Fruit fly (Drosophila melanogaster) whole organism, embryonic: Measurements from ENCODE around the gene CG17329.

Source experiments
- Abd-B ChIP-seq: fragments of 200-800 bp; sonication (Bioruptor generic); optimal IDR thresholded peaks from 2 replicates; lab custom pipeline; 2018; ENCODE audit warnings: missing biosample characterization, mild to moderate bottlenecking, missing genetic modification characterization, moderate library complexity
- Atf-2 ChIP-seq: fragments of 200-800 bp; sonication (Bioruptor generic); optimal IDR thresholded peaks from 2 replicates; lab custom pipeline; 2016; ENCODE audit warnings: missing biosample characterization, missing genetic modification characterization
- Atf3 ChIP-seq: fragments of 200-800 bp; sonication (Bioruptor generic); optimal IDR thresholded peaks from 3 replicates; lab custom pipeline; 2016; ENCODE audit warnings: missing biosample characterization, missing genetic modification characterization
- CG10209 ChIP-seq: fragments of 200-800 bp; sonication (Bioruptor generic); optimal IDR thresholded peaks from 3 replicates; lab custom pipeline; 2017; ENCODE audit warnings: missing biosample characterization, mild to moderate bottlenecking, missing genetic modification characterization, missing genetic modification reagents
- CG10543 ChIP-seq: fragments of 200-800 bp; sonication (Bioruptor generic); optimal IDR thresholded peaks from 3 replicates; lab custom pipeline; 2017; ENCODE audit warnings: missing biosample characterization, mild to moderate bottlenecking, missing genetic modification characterization, moderate library complexity
- CG10959 ChIP-seq: fragments of 200-800 bp; sonication (Bioruptor generic); IDR thresholded peaks from 2 replicates; pipeline ENCODE4 v1.3.6; 2022; ENCODE audit warnings: missing biosample characterization, missing genetic modification characterization
- CG12299 ChIP-seq: fragments of 200-800 bp; sonication (Bioruptor generic); optimal IDR thresholded peaks from 2 replicates; lab custom pipeline; 2018; ENCODE audit warnings: missing biosample characterization, mild to moderate bottlenecking, missing genetic modification characterization
- CG13775 ChIP-seq: fragments of 200-800 bp; sonication (Bioruptor generic); optimal IDR thresholded peaks from 3 replicates; lab custom pipeline; 2017; ENCODE audit warnings: missing biosample characterization, mild to moderate bottlenecking, missing genetic modification characterization
- CG14965 ChIP-seq: fragments of 200-800 bp; sonication (Bioruptor generic); optimal IDR thresholded peaks from 2 replicates; lab custom pipeline; 2016; ENCODE audit warnings: missing biosample characterization, missing genetic modification characterization, borderline replicate concordance
- CG15269 ChIP-seq: fragments of 200-800 bp; sonication (Bioruptor generic); optimal IDR thresholded peaks from 2 replicates; lab custom pipeline; 2018; ENCODE audit warnings: missing biosample characterization, mild to moderate bottlenecking, missing genetic modification characterization, moderate library complexity
- CG1603 ChIP-seq: fragments of 200-800 bp; sonication (Bioruptor generic); optimal IDR thresholded peaks from 2 replicates; lab custom pipeline; 2019; ENCODE audit warnings: missing biosample characterization, mild to moderate bottlenecking, missing genetic modification characterization, moderate library complexity
- CG17186 ChIP-seq: fragments of 200-800 bp; sonication (Bioruptor generic); optimal IDR thresholded peaks from 3 replicates; lab custom pipeline; 2017; ENCODE audit warnings: missing biosample characterization, missing genetic modification reagents, missing genetic modification characterization
- CG17912 ChIP-seq: fragments of 200-800 bp; sonication (Bioruptor generic); optimal IDR thresholded peaks from 2 replicates; lab custom pipeline; 2018; ENCODE audit warnings: missing biosample characterization, mild to moderate bottlenecking, missing genetic modification characterization
- CG18262 ChIP-seq: fragments of 200-800 bp; optimal IDR thresholded peaks from 3 replicates; lab custom pipeline; 2019; ENCODE audit warnings: missing biosample characterization, mild to moderate bottlenecking, missing genetic modification characterization, moderate library complexity
- CG1832 ChIP-seq: fragments of 200-800 bp; sonication (Bioruptor generic); optimal IDR thresholded peaks from 2 replicates; lab custom pipeline; 2017; ENCODE audit warnings: missing biosample characterization, mild to moderate bottlenecking, missing genetic modification characterization, inconsistent platforms
- CG3847 ChIP-seq: fragments of 200-800 bp; sonication (Bioruptor generic); IDR thresholded peaks from 2 replicates; pipeline ENCODE4 v1.3.6; 2022; ENCODE audit warnings: missing biosample characterization, missing genetic modification characterization
- CG4707 ChIP-seq: fragments of 200-800 bp; sonication (Bioruptor generic); optimal IDR thresholded peaks from 2 replicates; lab custom pipeline; 2018; ENCODE audit warnings: missing biosample characterization, mild to moderate bottlenecking, missing genetic modification characterization, moderate library complexity
- CG6791 ChIP-seq: fragments of 200-800 bp; sonication (Bioruptor generic); IDR thresholded peaks from 3 replicates; pipeline ENCODE4 v1.3.6; 2022; ENCODE audit warnings: missing biosample characterization, missing genetic modification characterization; ENCODE audit not compliant: partially characterized antibody
- CG8290 ChIP-seq, 3 experiments: fragments of 200-800 bp; sonication (Bioruptor generic); optimal IDR thresholded peaks; 2 replicates each; lab custom pipeline; 2016 to 2019; ENCODE audit warnings: missing biosample characterization in 3 of 3, missing genetic modification characterization in 3 of 3, mild to moderate bottlenecking in 2 of 3, moderate library complexity in 1 of 3
- Dbx ChIP-seq: fragments of 200-800 bp; sonication (Bioruptor generic); IDR thresholded peaks from 3 replicates; pipeline ENCODE4 v1.3.6; 2022; ENCODE audit warnings: missing biosample characterization, missing genetic modification characterization
- Dll ChIP-seq: fragments of 200-800 bp; sonication (Bioruptor generic); IDR thresholded peaks from 4 replicates; pipeline ENCODE4 v1.3.6; 2022; ENCODE audit warnings: missing biosample characterization, missing genetic modification characterization; ENCODE audit not compliant: partially characterized antibody
- Drgx ChIP-seq: fragments of 200-800 bp; sonication (Bioruptor generic); IDR thresholded peaks from 2 replicates; pipeline ENCODE4 v1.3.6; 2022; ENCODE audit warnings: missing biosample characterization, missing genetic modification characterization
- Ets65A ChIP-seq: fragments of 200-800 bp; sonication (Bioruptor generic); peaks from one replicate; lab custom pipeline; 2016; ENCODE audit warnings: missing biosample characterization, missing genetic modification characterization
- H2.0 ChIP-seq: fragments of 200-800 bp; sonication (Bioruptor generic); IDR thresholded peaks from 2 replicates; pipeline ENCODE4 v1.3.6; 2022; ENCODE audit warnings: missing biosample characterization, missing genetic modification characterization
- Jarid2 ChIP-seq: fragments of 200-800 bp; sonication (Bioruptor generic); optimal IDR thresholded peaks from 3 replicates; lab custom pipeline; 2017; ENCODE audit warnings: mild to moderate bottlenecking, missing biosample characterization, missing genetic modification reagents, missing genetic modification characterization
- Myb ChIP-seq: fragments of 200-800 bp; sonication (Bioruptor generic); optimal IDR thresholded peaks from 2 replicates; lab custom pipeline; 2016; ENCODE audit warnings: missing biosample characterization, missing genetic modification characterization
- NK7.1 ChIP-seq: fragments of 200-800 bp; sonication (Bioruptor generic); optimal IDR thresholded peaks from 3 replicates; lab custom pipeline; 2016; ENCODE audit warnings: missing biosample characterization, missing genetic modification characterization
- Sin3A ChIP-seq: fragments of >200 bp; optimal IDR thresholded peaks from 2 replicates; lab custom pipeline; 2018
- Ssrp ChIP-seq: fragments of 200-800 bp; sonication (Bioruptor generic); optimal IDR thresholded peaks from 2 replicates; lab custom pipeline; 2018; ENCODE audit warnings: missing biosample characterization, mild to moderate bottlenecking, missing genetic modification characterization, moderate library complexity
- Usf ChIP-seq: fragments of 200-800 bp; sonication (Bioruptor generic); optimal IDR thresholded peaks from 2 replicates; lab custom pipeline; 2017; ENCODE audit warnings: missing genotype, missing biosample characterization, missing genetic modification characterization
- bab2 ChIP-seq: fragments of 200-800 bp; sonication (Bioruptor generic); optimal IDR thresholded peaks from 2 replicates; lab custom pipeline; 2016; ENCODE audit warnings: missing biosample characterization, missing genetic modification characterization
- bigmax ChIP-seq: fragments of 200-800 bp; sonication (Bioruptor generic); optimal IDR thresholded peaks from 2 replicates; lab custom pipeline; 2018; ENCODE audit warnings: missing biosample characterization, mild to moderate bottlenecking, missing genetic modification characterization
- cad ChIP-seq: fragments of >200 bp; optimal IDR thresholded peaks from 2 replicates; lab custom pipeline; 2017; ENCODE audit warnings: missing biosample characterization, missing genetic modification characterization
- emc ChIP-seq: fragments of 200-800 bp; sonication (Bioruptor generic); optimal IDR thresholded peaks from 2 replicates; lab custom pipeline; 2016; ENCODE audit warnings: missing biosample characterization, missing genetic modification characterization
- ewg ChIP-seq: fragments of 200-800 bp; sonication (Bioruptor generic); optimal IDR thresholded peaks from 3 replicates; lab custom pipeline; 2017; ENCODE audit warnings: mild to moderate bottlenecking, missing biosample characterization, missing genetic modification reagents, missing genetic modification characterization
- gro ChIP-seq: fragments of 200-800 bp; sonication (Bioruptor generic); optimal IDR thresholded peaks from 2 replicates; lab custom pipeline; 2016; ENCODE audit warnings: missing biosample characterization, missing genetic modification characterization
- gsb ChIP-seq: fragments of 200-800 bp; sonication (Bioruptor generic); IDR thresholded peaks from 2 replicates; pipeline ENCODE4 v1.3.6; 2022; ENCODE audit warnings: missing biosample characterization, missing genetic modification characterization
- kay ChIP-seq: fragments of 200-800 bp; sonication (Bioruptor generic); optimal IDR thresholded peaks from 2 replicates; lab custom pipeline; 2016; ENCODE audit warnings: missing biosample characterization, missing genetic modification characterization
- pnt ChIP-seq: fragments of 200-800 bp; sonication (Bioruptor generic); optimal IDR thresholded peaks from 3 replicates; lab custom pipeline; 2016; ENCODE audit warnings: missing biosample characterization, missing genetic modification characterization
- scrt ChIP-seq: fragments of 200-800 bp; sonication (Bioruptor generic); optimal IDR thresholded peaks from 2 replicates; lab custom pipeline; 2018; ENCODE audit warnings: missing biosample characterization, mild to moderate bottlenecking, missing genetic modification characterization, moderate library complexity
- shn ChIP-seq: fragments of 200-800 bp; sonication (Bioruptor generic); optimal IDR thresholded peaks from 3 replicates; lab custom pipeline; 2016; ENCODE audit warnings: missing biosample characterization, missing genetic modification characterization
- so ChIP-seq: fragments of 200-800 bp; sonication (Bioruptor generic); IDR thresholded peaks from 3 replicates; pipeline ENCODE4 v1.3.6; 2022; ENCODE audit warnings: missing biosample characterization, missing genetic modification characterization
- sqz ChIP-seq: fragments of 200-800 bp; sonication (Bioruptor generic); optimal IDR thresholded peaks from 3 replicates; lab custom pipeline; 2018; ENCODE audit warnings: missing biosample characterization, mild to moderate bottlenecking, missing genetic modification characterization
- tap ChIP-seq: fragments of 200-800 bp; optimal IDR thresholded peaks from 3 replicates; lab custom pipeline; 2019; ENCODE audit warnings: missing biosample characterization, mild to moderate bottlenecking, missing genetic modification characterization, moderate library complexity
- tgo ChIP-seq: fragments of 200-800 bp; sonication (Bioruptor generic); IDR thresholded peaks from 3 replicates; pipeline ENCODE4 v1.3.6; 2022; ENCODE audit warnings: missing biosample characterization, missing genetic modification characterization
- tll ChIP-seq, 2 experiments: fragments of 200-800 bp in 1 of 2; fragments of >200 bp in 1 of 2; sonication (Bioruptor generic) in 1 of 2; optimal IDR thresholded peaks; 2 replicates each; lab custom pipeline; 2017 to 2019; ENCODE audit warnings: missing biosample characterization in 2 of 2, missing genetic modification characterization in 2 of 2, mild to moderate bottlenecking in 1 of 2, moderate library complexity in 1 of 2
- wdn ChIP-seq: fragments of 200-800 bp; sonication (Bioruptor generic); IDR thresholded peaks from 2 replicates; pipeline ENCODE4 v1.3.6; 2022; ENCODE audit warnings: missing biosample characterization, missing genetic modification characterization
- yki ChIP-seq: fragments of >200 bp; optimal IDR thresholded peaks from 3 replicates; lab custom pipeline; 2018
- zfh2 ChIP-seq: fragments of 200-800 bp; sonication (Bioruptor generic); optimal IDR thresholded peaks from 2 replicates; lab custom pipeline; 2016; ENCODE audit warnings: missing biosample characterization, missing genetic modification characterization

The CG17329 gene

DNA sequence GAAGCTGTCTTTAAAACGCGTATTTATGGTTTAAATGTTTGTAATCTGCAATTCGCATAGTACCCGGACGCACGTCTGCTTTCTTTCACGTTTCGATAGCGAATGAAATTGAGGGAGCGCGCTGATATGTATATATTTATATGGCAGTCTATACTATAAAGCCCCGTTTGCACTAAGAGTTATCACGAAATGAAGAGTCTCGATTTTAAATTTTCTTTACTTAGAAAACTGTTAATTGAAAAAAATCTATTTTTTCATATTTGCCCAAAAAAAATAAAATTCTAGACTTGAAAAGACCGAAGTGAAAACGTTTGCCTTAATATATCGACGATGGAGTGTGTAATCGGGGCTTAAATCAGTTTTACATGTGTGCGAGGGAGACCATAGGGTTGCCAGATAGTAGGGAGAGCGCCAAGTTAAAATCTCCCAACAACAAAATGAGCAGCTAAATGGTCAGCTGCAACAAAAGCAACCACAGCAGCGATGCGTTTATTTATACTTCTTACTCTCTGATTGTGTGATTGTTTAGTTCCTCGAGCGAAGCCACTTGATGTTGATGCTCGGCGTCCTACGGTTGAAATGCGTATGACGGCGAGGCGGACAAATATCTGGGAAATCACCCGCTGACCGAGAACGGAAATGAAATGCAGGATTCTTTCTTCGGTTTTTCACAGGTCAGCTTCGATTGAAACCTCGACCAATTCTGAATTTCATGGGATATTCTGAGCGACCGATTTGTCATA, 34.6 kb downstream of the CG17329 start, which contains the start of gene cact (continued):
- TF ChIP-seq Ssrp (peak; percentile 91), CG17186 (GFP tag; lab: Kevin White, UChicago) (peak; percentile 73), tgo (GFP tag; lab: Robert Waterston, UW) (peak; percentile 90), CG12299 (tag; lab: Kevin White, UChicago) (peak; percentile 89), wdn (peak; percentile 73), CG10543 (GFP tag; lab: Kevin White, UChicago) (peak; percentile 92), pnt (GFP tag; lab: Kevin White, UChicago) (peak; percentile 93), scrt (GFP tag; lab: Kevin White, UChicago) (peak; percentile 82), CG17912 (GFP tag; lab: Kevin White, UChicago) (peak; percentile 66), H2.0 (GFP tag; lab: Robert Waterston, UW) (peak; percentile 88), Sin3A (peak; percentile 45), bab2 (GFP tag; lab: Kevin White, UChicago) (peak; percentile 94), zfh2 (peak; percentile 96), Atf-2 (GFP tag; lab: Kevin White, UChicago) (peak; percentile 85), CG8290 (GFP tag; optimal IDR thresholded peaks at IDR 0.05; lab: Kevin White, UChicago) (peak; percentile 79), CG8290 (tag; optimal IDR thresholded peaks at IDR 0.05; lab: Kevin White, UChicago) (peak; percentile 27 to 54), CG10209 (GFP tag; lab: Kevin White, UChicago) (peak; percentile 91), NK7.1 (GFP tag; lab: Kevin White, UChicago) (peak; percentile 85), CG1832 (GFP tag; lab: Kevin White, UChicago) (no peak), Dll (GFP tag; lab: Robert Waterston, UW) (peak; percentile 66), Jarid2 (GFP tag; lab: Kevin White, UChicago) (peak; percentile 82), Ets65A (GFP tag; lab: Kevin White, UChicago) (peak; percentile 99), shn (peak; percentile 91), CG10959 (GFP tag; lab: Robert Waterston, UW) (peak; percentile 83), CG4707 (GFP tag; lab: Kevin White, UChicago) (no peak), CG14965 (peak; percentile 44), CG6791 (GFP tag; lab: Robert Waterston, UW) (0 out of 3 replicates have a peak, but pooled peaks have one; percentile 12), gro (GFP tag; lab: Kevin White, UChicago) (peak; percentile 95), yki (lab: Kevin White, UChicago) (no peak), Drgx (GFP tag; lab: Robert Waterston, UW) (peak; percentile 91), Abd-B (GFP tag; lab: Kevin White, UChicago) (peak; percentile 91), CG18262 (peak; percentile 94), CG1603 (peak; percentile 50), Myb (GFP tag; lab: Kevin White, UChicago) (peak; percentile 82), emc (GFP tag; lab: Kevin White, UChicago) (peak; percentile 87), sqz (GFP tag; lab: Kevin White, UChicago) (peak; percentile 59), Atf3 (GFP tag; lab: Kevin White, UChicago) (peak; percentile 91), CG13775 (GFP tag; lab: Kevin White, UChicago) (peak; percentile 93), kay (GFP tag; lab: Kevin White, UChicago) (peak; percentile 91), gsb (GFP tag; lab: Robert Waterston, UW) (peak; percentile 53; the same call in 1 of the 2 replicates), bigmax (GFP tag; lab: Kevin White, UChicago) (peak; percentile 4), tll (GFP tag; optimal IDR thresholded peaks at IDR 0.05; lab: Kevin White, UChicago) (peak; percentile 6 to 74), CG15269 (tag; lab: Kevin White, UChicago) (peak; percentile 89), so (GFP tag; lab: Robert Waterston, UW) (peak; percentile 92), Dbx (GFP tag; lab: Robert Waterston, UW) (peak; percentile 91), CG3847 (GFP tag; lab: Robert Waterston, UW) (peak; percentile 92), cad (GFP tag; lab: Kevin White, UChicago) (no peak), Usf (GFP tag; lab: Kevin White, UChicago) (peak; percentile 80), ewg (peak; percentile 83), tap (tag; lab: Kevin White, UChicago) (peak; percentile 71)
